Fruit fly (Drosophila melanogaster): ENCODE data around the gene CG33296.

DNA sequence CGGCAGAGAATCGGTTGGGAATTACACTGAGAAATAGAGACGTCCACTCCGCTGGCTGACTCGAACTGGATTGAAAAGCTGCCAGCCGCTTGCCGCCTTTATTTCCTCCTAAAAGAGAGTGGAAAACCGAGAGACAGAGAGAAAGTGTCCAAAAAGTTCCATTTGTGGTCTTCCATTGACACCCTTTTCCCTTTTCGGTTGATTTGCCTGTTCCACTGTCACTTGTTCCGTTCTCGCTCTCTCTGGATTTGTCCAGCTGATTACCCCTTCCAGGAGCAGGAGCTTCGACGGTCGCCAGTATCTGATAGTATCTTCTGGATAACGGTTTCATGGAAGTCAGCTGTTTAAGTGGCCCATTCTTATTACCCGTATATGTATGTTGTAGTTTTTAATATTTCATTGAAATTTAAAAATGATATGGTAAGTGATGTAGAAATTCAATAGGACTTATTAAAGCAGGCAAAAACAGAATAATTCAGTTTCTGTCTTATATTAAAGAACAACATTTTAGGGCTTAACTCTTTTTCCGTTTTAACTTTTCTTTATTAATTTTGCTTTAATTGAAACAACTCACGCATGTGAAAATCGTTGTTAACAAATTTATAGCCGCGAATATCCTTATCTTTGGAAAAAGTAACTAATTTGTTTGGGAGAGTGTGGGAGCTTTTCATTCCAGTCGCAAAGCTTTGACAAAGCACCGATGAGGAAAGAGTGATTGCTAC is 41.3 kb downstream of the CG33296 start, which contains the start of gene Slob:
- TF ChIP-seq CG8478 (optimal IDR thresholded peaks at IDR 0.05) (no peak), CTCF (optimal IDR thresholded peaks at IDR 0.05) (no peak)
